Fruit fly (Drosophila melanogaster) whole organism, larva: Measurements from ENCODE around the gene CG32485.

ENCODE experiments used
- noc ChIP-seq: fragments of 200-800 bp; sonication (Bioruptor generic); optimal IDR thresholded peaks from 3 replicates; lab custom pipeline; 2019; ENCODE audit warnings: missing biosample characterization, mild to moderate bottlenecking, missing genetic modification characterization, moderate library complexity

The CG32485 gene

DNA sequence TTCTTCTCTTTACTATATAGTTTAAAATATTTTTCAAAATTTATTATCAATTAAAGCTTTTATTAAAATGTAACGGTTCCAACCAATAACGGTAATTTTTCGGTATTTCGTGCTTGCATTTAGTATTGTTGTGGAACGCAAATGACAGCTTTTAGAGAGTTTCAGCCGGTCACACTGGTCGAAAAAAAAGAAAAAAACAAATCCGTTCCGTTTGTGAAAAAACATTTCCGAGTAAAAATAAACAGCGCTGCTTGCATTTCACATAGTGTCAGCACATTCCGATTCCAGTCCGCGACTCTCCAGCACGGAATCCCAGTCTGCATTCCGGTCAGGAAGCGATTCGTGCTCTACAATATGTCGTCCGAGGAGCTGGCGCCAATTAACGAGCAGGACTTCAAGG is at the start of gene CG32485:
CG32485 (plus strand) TSS at position 139 of the 400 bp plus-strand sequence.
- no peak for TF ChIP-seq noc

DNA sequence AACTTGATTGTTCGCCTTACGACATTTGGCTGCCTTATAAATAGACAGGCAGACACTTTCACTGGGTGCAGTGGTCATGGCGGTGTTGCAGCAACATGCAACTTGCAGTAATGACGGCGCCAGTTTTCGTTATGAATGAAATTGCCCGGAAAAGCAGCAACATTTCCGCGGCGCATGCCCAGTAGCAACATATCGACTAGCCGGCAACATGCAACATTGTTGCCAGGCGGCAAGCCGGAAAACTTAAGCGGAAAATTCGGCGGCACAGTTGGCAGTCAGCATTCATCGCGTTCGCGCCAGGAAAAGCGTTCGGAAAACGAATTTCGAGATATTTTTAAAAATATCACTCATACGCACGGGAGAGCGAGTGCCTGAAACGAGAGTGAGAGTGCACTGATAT is 48.7 kb upstream of the CG32485 start, which contains the start of gene FMRFaR:
FMRFaR (plus strand) TSS at position 272 of the 400 bp plus-strand sequence.
- TF ChIP-seq noc: no peak

DNA sequence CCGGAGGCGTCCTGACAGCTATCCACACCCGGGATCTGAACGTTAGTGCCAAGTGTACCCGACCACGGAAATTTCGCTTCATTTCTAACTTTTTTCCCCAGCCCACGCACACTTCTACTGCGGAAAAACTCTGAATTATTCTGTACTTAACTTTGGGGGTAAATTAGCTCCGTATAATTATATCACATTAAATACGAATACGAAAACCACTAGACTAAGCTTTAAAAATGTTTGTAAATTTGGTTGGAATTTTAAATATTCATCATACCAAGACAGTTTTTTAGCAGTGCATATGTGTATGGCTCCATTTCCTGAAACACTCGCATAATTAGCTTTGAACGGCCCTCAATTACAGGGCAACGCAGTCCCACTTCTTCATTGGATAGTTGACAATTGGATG is 36.6 kb upstream of the CG32485 start:
- no peak for TF ChIP-seq noc

DNA sequence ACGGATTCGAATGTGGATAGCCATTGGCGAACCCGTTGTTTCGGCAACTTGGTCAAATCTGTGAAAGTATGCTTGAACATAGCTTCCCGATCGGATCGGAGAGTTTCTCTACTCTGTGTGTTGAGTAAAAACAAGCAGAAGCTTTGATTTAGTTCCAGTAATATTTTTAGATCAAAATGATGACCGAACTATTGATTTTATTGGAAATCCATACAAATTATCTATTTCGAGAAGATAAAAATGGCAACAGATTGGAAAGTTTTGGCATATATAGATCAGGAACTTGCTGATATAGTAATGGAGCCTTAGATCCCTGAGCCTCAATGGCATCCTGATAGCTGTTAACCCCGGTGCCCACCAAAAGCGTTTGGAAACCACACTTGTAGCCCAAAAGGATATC is 34.2 kb upstream of the CG32485 start, which contains the start of gene CG32488:
CG32488 (minus strand) TSS at position 101 of the 400 bp plus-strand sequence.
- no peak for TF ChIP-seq noc

DNA sequence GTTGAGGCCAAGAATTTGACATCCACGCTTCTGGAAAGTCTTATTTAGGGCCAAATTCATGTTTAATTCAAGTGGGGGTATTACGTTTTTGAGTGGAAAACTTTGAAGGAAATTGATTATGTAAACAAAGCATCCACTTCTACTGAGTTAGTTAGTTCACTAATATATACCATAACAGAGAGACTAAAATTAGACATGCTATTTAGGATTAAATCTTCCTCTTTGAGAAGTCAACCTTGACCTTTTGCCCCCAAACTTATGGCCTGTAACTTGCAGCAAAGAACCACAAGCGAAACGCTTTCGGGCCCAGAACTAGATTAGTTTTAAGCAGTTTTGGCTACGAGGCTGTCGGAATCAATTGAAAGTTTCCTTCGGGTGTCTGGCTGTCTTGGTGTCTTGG is 33.0 kb upstream of the CG32485 start, which contains the start of gene CG32487:
CG32487 (minus strand) TSS at position 101 of the 400 bp plus-strand sequence.
- TF ChIP-seq noc: no peak

DNA sequence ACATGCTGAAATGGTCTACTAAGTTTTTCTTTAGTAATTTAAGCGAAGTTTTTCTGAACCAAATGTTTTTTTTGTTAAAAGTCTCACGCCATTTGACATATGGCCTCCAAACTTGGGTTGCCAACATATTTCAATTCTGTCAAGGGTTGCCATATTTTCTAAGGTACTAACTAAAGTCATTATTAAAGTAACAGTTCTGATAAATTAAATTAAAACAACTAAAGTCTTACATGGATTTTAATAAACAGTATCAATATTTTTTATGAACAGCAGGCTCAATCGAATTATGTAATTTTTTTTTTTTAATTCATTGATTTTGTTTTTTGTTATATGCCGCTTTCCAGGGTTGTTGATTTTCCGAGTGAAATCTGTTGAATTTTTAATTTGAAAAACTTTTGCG is 23.7 kb upstream of the CG32485 start, which contains the start of gene aly:
aly (minus strand) TSS at position 101 of the 400 bp plus-strand sequence.
- TF ChIP-seq noc: no peak

DNA sequence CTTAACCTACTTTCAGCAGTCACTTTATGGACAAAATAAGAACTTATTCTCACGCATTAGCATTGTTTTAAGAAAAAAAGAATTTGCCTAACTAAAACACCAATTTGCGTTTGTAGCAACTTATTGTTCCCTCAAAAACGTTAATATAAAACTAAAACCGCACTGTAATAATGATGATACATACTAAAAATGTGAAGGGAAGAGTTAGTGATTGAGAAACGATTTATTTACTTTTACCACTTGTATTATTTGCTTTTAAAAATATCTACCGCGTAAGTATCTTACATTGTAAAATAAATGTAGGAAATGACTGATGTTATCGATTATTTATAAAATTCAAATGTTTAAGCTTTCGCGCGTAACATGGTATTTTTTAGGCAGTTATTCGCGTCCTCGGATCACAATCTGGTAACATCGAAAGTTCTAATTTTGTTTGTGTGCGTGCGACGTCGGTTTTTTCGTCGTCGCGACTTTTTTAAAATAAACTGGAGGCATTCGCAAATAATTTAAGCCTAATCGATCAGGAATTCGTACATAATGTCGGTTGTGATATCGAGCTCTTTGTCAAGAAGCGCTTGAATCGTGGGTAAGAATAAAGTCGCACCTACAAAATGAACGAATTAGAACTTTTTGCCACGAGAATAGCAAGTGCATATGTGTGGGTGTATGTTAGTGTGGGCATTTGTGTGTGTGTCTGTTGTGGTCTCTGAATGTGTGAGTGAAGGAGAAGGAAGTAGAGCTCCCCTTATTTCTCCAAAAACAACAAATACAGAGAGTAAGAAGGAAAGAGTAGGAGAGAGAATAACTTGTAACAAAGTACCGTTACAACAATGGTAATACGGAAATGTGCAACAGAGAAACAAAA is 15.1 kb upstream of the CG32485 start, which contains the start of gene CG2162:
CG2162 (plus strand) TSS at position 418 of the 865 bp plus-strand sequence.
- no peak for TF ChIP-seq noc

DNA sequence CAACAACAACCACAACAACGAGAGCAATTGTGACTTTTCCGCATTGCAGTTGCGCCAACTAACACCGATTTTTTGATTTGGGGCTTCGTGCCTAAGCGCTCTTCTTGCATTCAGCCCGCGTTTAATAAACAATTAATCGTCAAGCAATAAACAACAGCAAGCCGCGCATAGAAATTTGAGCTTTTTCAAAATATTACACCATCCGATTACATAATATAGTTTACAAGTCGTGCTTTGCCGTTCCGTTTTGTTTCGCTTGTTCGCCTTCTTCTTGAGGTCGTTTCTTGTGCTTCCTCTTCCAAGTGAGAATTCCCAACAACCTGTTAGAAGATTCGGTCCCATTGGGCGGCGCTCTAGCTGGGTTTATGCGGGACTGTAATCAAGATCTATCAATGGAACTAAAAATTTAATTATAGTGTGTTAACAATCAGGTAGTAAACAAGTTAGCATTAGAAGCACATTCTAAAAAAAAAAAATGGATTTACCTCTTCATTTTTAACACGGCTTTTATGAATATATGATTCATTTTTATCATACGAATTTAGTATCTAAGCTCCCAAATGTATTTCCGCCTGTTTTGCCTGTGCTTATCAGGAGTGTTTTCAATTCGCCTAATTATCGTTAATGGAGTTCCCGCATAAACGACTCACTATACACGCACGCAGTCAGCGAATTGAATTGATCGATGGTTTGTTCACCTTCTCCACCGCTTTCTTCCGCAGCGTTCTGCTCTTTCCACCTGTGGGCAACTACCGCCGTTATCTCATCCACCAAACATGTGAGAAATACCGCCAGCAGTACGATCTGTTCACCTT is 14.1 kb upstream of the CG32485 start:
- peak; percentile 95 for TF ChIP-seq noc

DNA sequence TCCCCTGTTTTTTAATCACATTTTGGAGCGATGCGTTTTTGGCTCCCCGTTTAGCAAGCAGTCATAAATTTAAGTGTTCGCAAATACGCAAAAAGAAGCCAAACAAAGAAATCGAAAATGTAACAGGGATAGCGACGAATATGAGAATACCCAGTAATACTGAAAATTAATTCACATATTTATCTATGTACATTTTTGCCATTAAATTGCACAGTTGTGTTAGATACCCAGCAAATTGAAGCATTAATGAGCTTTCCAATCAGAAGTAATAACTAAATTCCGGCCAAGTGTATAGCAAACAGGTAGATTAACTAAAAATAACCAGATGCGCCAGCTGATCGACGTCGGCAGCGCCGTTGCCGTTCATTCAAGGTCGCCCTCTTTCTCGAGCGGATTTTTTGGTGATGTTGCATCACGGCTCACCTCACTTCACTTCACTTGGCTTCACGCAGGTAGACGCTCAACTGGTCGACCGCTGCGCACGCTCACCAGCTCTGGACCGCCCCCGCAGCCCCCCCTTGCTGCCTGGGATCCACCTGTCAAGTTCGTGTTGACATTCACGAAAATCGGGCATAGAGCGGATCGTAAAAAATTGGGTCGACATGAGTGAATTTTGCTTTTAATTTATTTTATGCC is 13.1 kb upstream of the CG32485 start:
- no peak for TF ChIP-seq noc

DNA sequence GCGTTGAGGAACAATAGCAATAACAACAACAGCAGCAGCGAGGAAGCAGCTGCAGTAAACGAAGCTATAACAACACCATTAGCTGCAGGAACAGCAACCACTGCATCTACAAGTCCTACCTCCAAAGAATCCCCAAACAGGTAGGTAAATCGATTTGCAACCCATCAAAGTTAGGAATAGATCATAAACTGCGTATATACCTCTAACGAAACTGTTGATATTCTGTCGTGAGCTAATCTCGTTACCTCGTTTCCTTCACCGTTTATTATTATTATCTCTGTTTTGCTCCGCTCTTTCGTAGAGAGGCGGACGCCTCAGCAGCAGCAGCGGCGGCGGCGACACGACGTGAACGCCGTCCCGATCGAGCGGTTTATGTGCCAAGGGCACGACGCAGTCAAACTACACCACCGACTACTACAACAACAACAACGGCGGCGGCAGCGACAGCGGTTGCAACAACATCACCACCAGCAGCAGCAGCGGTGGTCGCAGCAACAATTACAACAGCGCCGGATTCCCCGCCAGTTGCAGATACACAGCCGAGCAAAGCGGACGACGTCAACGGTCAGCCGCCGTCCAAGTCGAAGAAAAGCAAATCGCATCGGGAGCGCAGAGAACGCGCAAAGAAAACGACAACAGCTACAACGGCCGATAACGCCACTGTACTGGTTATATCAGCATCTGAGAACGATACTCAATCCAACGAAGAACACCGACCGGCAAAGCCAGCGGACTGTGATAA is 12.1 kb upstream of the CG32485 start:
- TF ChIP-seq noc: peak; percentile 22

DNA sequence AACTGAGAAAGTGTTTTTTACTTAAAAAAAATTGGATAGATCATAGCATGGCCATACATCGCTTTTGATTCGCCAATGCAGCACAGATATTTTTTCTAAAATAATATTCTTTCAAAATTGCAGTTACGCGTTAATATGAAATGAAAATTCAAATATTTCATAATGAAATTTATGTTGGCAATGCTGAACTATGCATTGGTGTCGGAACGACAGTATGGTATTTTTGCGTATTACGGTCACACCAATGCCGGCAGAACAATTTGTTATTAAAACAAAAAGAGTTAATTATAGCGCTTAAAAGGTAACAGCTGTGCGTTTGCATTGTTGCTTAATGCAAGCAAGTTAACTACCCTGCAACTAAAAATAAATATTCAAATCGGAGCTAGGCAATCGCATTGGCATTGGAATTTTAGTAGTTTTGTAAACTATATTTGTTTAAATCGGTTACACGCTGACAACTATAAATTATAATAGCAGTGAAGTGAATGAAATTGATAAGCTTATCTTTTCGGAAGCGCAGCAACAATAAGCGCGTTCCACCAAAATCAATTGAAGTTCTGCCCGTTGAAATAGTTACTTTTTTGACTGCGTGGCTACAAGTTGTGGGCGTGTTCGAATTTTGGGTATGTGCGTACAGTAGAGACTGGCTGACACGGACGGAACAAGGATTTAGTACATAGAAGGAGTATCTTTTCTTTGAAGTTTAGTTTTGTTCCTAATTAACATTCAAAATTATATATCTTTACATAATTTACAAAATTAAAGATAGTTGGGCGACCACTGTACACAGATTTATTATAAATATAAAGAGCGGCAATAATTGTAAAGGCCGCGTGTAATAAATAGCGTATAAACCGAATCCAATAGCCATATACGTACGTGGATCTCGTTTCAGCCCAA is 7.7 kb upstream of the CG32485 start, which contains the start of gene Prx4:
Prx4 (plus strand) TSS at position 210 of the 900 bp plus-strand sequence.
- peak; percentile 82 for TF ChIP-seq noc

DNA sequence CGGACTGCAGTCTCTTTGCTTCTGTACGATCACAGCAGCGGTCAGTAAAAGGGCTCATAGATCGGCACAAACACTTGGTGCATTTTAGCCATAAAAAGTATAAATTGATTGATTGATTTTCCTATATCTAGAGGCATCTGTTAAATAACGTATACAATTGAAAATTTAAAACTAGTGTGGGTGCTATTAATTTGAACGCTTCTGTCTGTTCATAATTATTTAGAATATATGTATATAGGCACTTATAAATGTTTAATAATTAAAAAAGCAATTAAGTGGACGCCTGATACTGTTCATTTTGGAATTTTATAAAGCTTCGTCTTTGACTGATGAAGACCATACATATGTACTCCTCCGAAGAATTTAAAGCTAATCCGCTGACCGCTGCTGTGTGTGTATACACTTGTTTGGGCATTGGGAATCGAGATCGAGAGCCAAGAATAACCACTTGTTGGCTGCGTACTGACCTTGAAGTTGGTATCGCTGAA is 4.8 kb upstream of the CG32485 start:
- peak; percentile 73 for TF ChIP-seq noc

DNA sequence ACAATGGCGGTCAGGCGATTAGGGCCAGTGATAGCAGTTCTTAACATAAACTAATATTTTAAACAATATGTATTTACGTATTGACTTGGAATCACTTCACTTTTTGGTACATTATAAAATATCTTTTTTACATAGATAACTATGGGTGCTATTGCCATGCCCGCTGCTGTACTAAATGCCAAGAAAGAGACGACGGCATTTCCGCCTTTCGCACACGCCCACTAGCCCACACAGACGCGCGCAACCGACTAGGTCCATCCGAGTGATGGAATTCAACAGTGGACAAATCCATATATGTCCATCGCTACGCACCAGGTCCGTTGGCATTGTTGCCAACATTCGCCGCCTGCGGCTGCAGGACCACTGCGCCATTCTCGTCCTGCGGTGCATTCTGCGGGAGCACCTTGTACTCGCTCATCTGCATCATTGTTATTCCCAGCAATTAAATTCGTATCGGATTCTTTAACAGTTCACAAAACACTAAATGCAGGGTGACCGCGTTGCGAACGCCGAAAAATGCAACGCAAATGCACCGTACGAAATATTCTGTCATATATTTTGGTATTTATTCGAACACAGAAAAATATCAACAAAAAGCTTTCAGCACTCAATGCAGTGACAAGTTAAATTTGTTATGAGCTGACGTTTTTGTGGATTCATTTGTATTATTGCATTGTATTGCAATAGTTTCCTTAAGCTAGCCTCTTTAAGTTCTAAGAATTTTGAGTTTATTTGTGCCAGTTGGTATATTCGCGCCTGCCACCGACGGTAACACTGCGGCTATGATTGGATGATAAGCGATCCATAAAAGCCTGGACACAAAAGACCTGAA is 3.6 kb upstream of the CG32485 start, which contains the start of the genes scramb2 and Sk2:
scramb2 (minus strand) TSS at position 488 of the 832 bp plus-strand sequence.
Sk2 (plus strand) TSS at position 763 of the 832 bp plus-strand sequence.
- peak; percentile 93 for TF ChIP-seq noc
